Worm (Caenorhabditis elegans) whole organism, midembryonic: ENCODE data around the gene ppm-1.H.

Experiments
- cog-1 ChIP-seq: sonication (generic microtip); optimal IDR thresholded peaks from 2 replicates; lab custom pipeline; 2016; ENCODE audit warnings: missing genetic modification characterization, missing compliant biosample characterization
- ztf-23 ChIP-seq: fragments of 200-800 bp; sonication (Bioruptor generic); IDR thresholded peaks from 2 replicates; pipeline ENCODE4 v1.3.6; 2022; ENCODE audit warnings: missing genetic modification reagents, missing genetic modification characterization, missing compliant biosample characterization

ce11 chrIV:12261353-12261752 is 6.8 kb downstream of the ppm-1.H start, which contains the start of gene sre-14:
- TF ChIP-seq cog-1 (tag; lab: Kevin White, UChicago) (no peak), ztf-23 (no peak)
